Worm (Caenorhabditis elegans) whole organism, midembryonic: ENCODE data around the gene ift-139.

Experiments
- cog-1 ChIP-seq: sonication (generic microtip); optimal IDR thresholded peaks from 2 replicates; lab custom pipeline; 2016; ENCODE audit warnings: missing genetic modification characterization, missing compliant biosample characterization
- flt-1 ChIP-seq: fragments of 200-800 bp; sonication (Bioruptor generic); IDR thresholded peaks from 2 replicates; pipeline ENCODE4 v1.3.6; 2022; ENCODE audit warnings: missing genetic modification characterization, missing compliant biosample characterization
- med-1 ChIP-seq: sonication (generic microtip); optimal IDR thresholded peaks from 2 replicates; lab custom pipeline; 2017; ENCODE audit warnings: missing genetic modification characterization, mild to moderate bottlenecking, missing compliant biosample characterization, antibody characterized with exemption, missing genetic modification reagents; ENCODE audit not compliant: insufficient read depth
- ztf-29 ChIP-seq: fragments of 200-800 bp; sonication (Bioruptor generic); IDR thresholded peaks from 2 replicates; pipeline ENCODE4 v1.3.6; 2022; ENCODE audit warnings: missing genetic modification reagents, missing genetic modification characterization, missing compliant biosample characterization

ce11 chrIII:5988991-5989726 lies 50.1 kb downstream of the ift-139 start:
- TF ChIP-seq med-1 (GFP tag; lab: Kevin White, UChicago), result no peak
- TF ChIP-seq ztf-29 (GFP tag; lab: Robert Waterston, UW), result no peak
- TF ChIP-seq flt-1 (GFP tag; lab: Robert Waterston, UW), result no peak
- no peak for TF ChIP-seq cog-1
